Worm (Caenorhabditis elegans) whole organism, L3 larva: ENCODE data around the gene F34H10.1.
"Not testable (repeated sequence)": the region's sequence is repeated elsewhere in the genome, so short reads cannot be mapped to it uniquely, and the experiment has no call there.

Source experiments
- R02D3.7 ChIP-seq: fragments of 150-350 bp; optimal IDR thresholded peaks from 2 replicates; lab custom pipeline; 2014; ENCODE audit warnings: missing biosample characterization, missing genetic modification characterization
- aly-2 ChIP-seq: fragments of 150-350 bp; optimal IDR thresholded peaks from 2 replicates; lab custom pipeline; 2014; ENCODE audit warnings: missing biosample characterization, missing genetic modification characterization
- ama-1 ChIP-seq: fragments of 150-350 bp; optimal IDR thresholded peaks from 2 replicates; lab custom pipeline; 2018
- ceh-16 ChIP-seq: sonication (generic microtip); optimal IDR thresholded peaks from 2 replicates; lab custom pipeline; 2017; ENCODE audit warnings: missing biosample characterization, missing genetic modification characterization
- ceh-28 ChIP-seq: fragments of 150-350 bp; optimal IDR thresholded peaks from 2 replicates; lab custom pipeline; 2014; ENCODE audit warnings: missing biosample characterization, missing genetic modification reagents, missing genetic modification characterization
- ceh-82 ChIP-seq: fragments of 150-350 bp; optimal IDR thresholded peaks from 2 replicates; lab custom pipeline; 2014; ENCODE audit warnings: missing biosample characterization, missing genetic modification characterization
- ceh-9 ChIP-seq: sonication (generic microtip); optimal IDR thresholded peaks from 2 replicates; lab custom pipeline; 2018; ENCODE audit warnings: missing biosample characterization, missing genetic modification characterization
- egl-27 ChIP-seq: sonication (generic microtip); optimal IDR thresholded peaks from 4 replicates; lab custom pipeline; 2017; ENCODE audit warnings: missing biosample characterization, missing genetic modification reagents, missing genetic modification characterization
- egl-5 ChIP-seq: fragments of 150-350 bp; optimal IDR thresholded peaks from 2 replicates; lab custom pipeline; 2017; ENCODE audit warnings: missing biosample characterization, missing genetic modification reagents, missing genetic modification characterization, inconsistent platforms
- elt-1 ChIP-seq: fragments of 150-350 bp; optimal IDR thresholded peaks from 2 replicates; lab custom pipeline; 2014; ENCODE audit warnings: missing biosample characterization, missing genetic modification characterization
- fkh-10 ChIP-seq: sonication (generic microtip); optimal IDR thresholded peaks from 2 replicates; lab custom pipeline; 2017; ENCODE audit warnings: missing biosample characterization, missing genetic modification reagents, missing genetic modification characterization
- jun-1 ChIP-seq: fragments of 150-350 bp; optimal IDR thresholded peaks from 2 replicates; lab custom pipeline; 2014; ENCODE audit warnings: missing biosample characterization, missing genetic modification reagents, missing genetic modification characterization
- lsy-12 ChIP-seq: sonication (generic microtip); optimal IDR thresholded peaks from 2 replicates; lab custom pipeline; 2016; ENCODE audit warnings: mild to moderate bottlenecking, missing genetic modification characterization, missing compliant biosample characterization
- mdl-1 ChIP-seq: fragments of 150-350 bp; optimal IDR thresholded peaks from 2 replicates; lab custom pipeline; 2014; ENCODE audit warnings: missing biosample characterization, missing genetic modification characterization
- mml-1 ChIP-seq: fragments of 150-350 bp; sonication (generic microtip); optimal IDR thresholded peaks from 3 replicates; lab custom pipeline; 2014; ENCODE audit warnings: missing biosample characterization, missing genetic modification characterization
- nfya-1 ChIP-seq: sonication (generic microtip); optimal IDR thresholded peaks from 2 replicates; lab custom pipeline; 2017; ENCODE audit warnings: missing genetic modification characterization, mild to moderate bottlenecking, missing compliant biosample characterization, antibody characterized with exemption, moderate library complexity; ENCODE audit not compliant: insufficient read depth
- nhr-11 ChIP-seq: fragments of 150-350 bp; optimal IDR thresholded peaks from 2 replicates; lab custom pipeline; 2014; ENCODE audit warnings: missing biosample characterization, missing genetic modification characterization
- nhr-12 ChIP-seq: fragments of 150-350 bp; optimal IDR thresholded peaks from 2 replicates; lab custom pipeline; 2014; ENCODE audit warnings: missing biosample characterization, missing genetic modification characterization
- nhr-23 ChIP-seq: fragments of 150-350 bp; optimal IDR thresholded peaks from 2 replicates; lab custom pipeline; 2014; ENCODE audit warnings: missing biosample characterization, missing genetic modification reagents, missing genetic modification characterization
- nhr-25 ChIP-seq: sonication (generic microtip); optimal IDR thresholded peaks from 2 replicates; lab custom pipeline; 2017; ENCODE audit warnings: missing biosample characterization, missing genetic modification characterization
- nhr-28 ChIP-seq: fragments of 150-350 bp; optimal IDR thresholded peaks from 2 replicates; lab custom pipeline; 2014; ENCODE audit warnings: missing biosample characterization, missing genetic modification characterization
- nhr-43 ChIP-seq: sonication (generic microtip); optimal IDR thresholded peaks from 2 replicates; lab custom pipeline; 2016; ENCODE audit warnings: mild to moderate bottlenecking, missing genetic modification characterization, missing compliant biosample characterization; ENCODE audit not compliant: poor library complexity, severe bottlenecking
- nhr-67 ChIP-seq: fragments of 150-350 bp; optimal IDR thresholded peaks from 2 replicates; lab custom pipeline; 2014; ENCODE audit warnings: missing biosample characterization, missing genetic modification characterization
- pha-4 ChIP-seq: fragments of 150-350 bp; optimal IDR thresholded peaks from 2 replicates; lab custom pipeline; 2014; ENCODE audit warnings: missing biosample characterization, missing genetic modification reagents, missing genetic modification characterization
- pqm-1 ChIP-seq: fragments of 150-350 bp; optimal IDR thresholded peaks from 2 replicates; lab custom pipeline; 2017; ENCODE audit warnings: missing biosample characterization, missing genetic modification characterization, inconsistent platforms
- sea-2 ChIP-seq: fragments of 150-350 bp; sonication (generic microtip); optimal IDR thresholded peaks from 4 replicates; lab custom pipeline; 2014; ENCODE audit warnings: missing biosample characterization, missing genetic modification reagents, missing genetic modification characterization
- skn-1 ChIP-seq: fragments of 150-350 bp; optimal IDR thresholded peaks from 2 replicates; lab custom pipeline; 2014; ENCODE audit warnings: missing biosample characterization, missing genetic modification characterization
- unc-39 ChIP-seq: sonication (generic microtip); optimal IDR thresholded peaks from 4 replicates; lab custom pipeline; 2017; ENCODE audit warnings: missing biosample characterization, missing genetic modification characterization
- unc-62 ChIP-seq: fragments of 150-350 bp; sonication (generic microtip); optimal IDR thresholded peaks from 4 replicates; lab custom pipeline; 2014; ENCODE audit warnings: missing biosample characterization, missing genetic modification reagents, missing genetic modification characterization
- ztf-11 ChIP-seq: fragments of 150-350 bp; optimal IDR thresholded peaks from 2 replicates; lab custom pipeline; 2014; ENCODE audit warnings: missing biosample characterization, missing genetic modification characterization
- ztf-4 ChIP-seq: fragments of 150-350 bp; optimal IDR thresholded peaks from 2 replicates; lab custom pipeline; 2014; ENCODE audit warnings: missing biosample characterization, missing genetic modification characterization

Gene F34H10.1

ce11 chrX:9625824-9626223, at the start of gene F34H10.1:
F34H10.1 (plus strand) TSS chrX:9626124.
- not testable (repeated sequence) for TF ChIP-seq mml-1 (tag; lab: Kevin White, UChicago); sea-2 (GFP tag; lab: Kevin White, UChicago); ceh-82
- TF ChIP-seq, all 47 proteins: peak for 0; not testable (repeated sequence) for 47

DNA sequence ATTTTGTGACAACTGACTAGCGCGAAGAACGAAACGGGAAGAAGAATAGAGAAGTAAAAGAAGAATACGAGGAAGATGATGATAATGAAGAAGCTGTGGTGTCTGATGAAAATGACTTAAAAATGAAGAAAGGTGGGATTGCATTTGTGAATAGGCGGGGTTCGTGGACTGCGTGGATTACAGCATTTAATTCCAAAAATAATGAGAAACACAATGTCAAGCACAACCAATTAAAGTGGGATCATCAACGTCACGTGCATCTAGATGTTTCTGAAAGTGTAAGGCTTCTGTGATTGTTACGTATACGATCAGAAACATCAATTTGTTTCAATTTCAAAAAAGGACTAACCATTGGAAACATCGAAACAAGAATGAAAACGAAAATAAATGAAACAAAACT, 49.0 kb upstream of the F34H10.1 start, which contains the start of gene glb-17:
TSS of gene glb-17 (minus strand) at position 101 of the 400 bp plus-strand sequence.
- TF ChIP-seq unc-62 (GFP tag; lab: Kevin White, UChicago), result no peak
- no peak for TF ChIP-seq lsy-12 (tag; lab: Kevin White, UChicago)
- no peak for TF ChIP-seq ceh-9 (tag; lab: Kevin White, UChicago)
- no peak for TF ChIP-seq ceh-16
- TF ChIP-seq egl-27 (tag; lab: Kevin White, UChicago), result no peak
- no peak for TF ChIP-seq nhr-12 (tag; lab: Kevin White, UChicago)
- TF ChIP-seq elt-1 (tag; lab: Kevin White, UChicago), result no peak
- no peak for TF ChIP-seq nfya-1
- TF ChIP-seq nhr-43 (tag; lab: Kevin White, UChicago), result no peak
- no peak for TF ChIP-seq mml-1 (tag; lab: Kevin White, UChicago)
- TF ChIP-seq ceh-28 (tag; lab: Kevin White, UChicago), result no peak
- no peak for TF ChIP-seq ztf-4
- no peak for TF ChIP-seq nhr-11 (tag; lab: Kevin White, UChicago)
- no peak for TF ChIP-seq aly-2
- no peak for TF ChIP-seq ztf-11 (tag; lab: Kevin White, UChicago)
- no peak for TF ChIP-seq nhr-67

- peak; percentile 59 for TF ChIP-seq nhr-25 (tag; lab: Kevin White, UChicago)
- peak; percentile 17 for TF ChIP-seq nfya-1
- TF ChIP-seq ceh-9 (tag; lab: Kevin White, UChicago), result no peak
- peak; percentile 60 for TF ChIP-seq pha-4 (tag; lab: Kevin White, UChicago)
- TF ChIP-seq egl-5 (tag; lab: Kevin White, UChicago), result peak; percentile 5
- peak; percentile 47 for TF ChIP-seq nhr-23 (tag; lab: Kevin White, UChicago)
These were observed 41.6 kb upstream of the F34H10.1 start, which contains the start of gene gpx-5 for ce11 chrX:9584333-9584732. gpx-5 (plus strand) TSS chrX:9584668.

DNA sequence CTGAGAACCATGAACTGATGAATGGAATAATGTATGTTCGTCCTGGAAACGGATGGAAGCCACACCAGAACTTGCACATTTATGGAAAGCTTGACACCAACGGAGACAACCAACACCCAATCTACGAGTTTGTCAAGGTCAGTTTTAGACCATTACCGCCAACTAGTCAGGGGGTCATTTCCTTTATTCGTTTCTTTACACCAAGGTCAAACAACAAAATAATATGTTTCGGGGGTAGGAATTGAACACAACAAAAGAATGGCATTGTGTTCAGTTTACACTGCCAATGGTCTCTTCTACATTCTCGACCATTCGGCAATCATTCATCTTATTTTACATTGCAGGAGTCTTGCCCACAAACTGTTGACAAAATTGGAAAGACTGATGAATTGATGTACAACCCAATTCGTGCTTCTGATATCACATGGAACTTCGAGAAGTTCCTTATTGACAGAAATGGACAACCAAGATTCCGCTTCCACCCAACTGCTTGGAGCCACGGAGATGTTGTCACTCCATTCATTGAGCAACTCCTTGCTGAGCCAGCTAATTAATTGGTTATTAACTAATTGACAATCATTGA, 40.2 kb upstream of the F34H10.1 start:
- no peak for TF ChIP-seq jun-1 (tag; lab: Kevin White, UChicago)
- peak; percentile 3 for TF ChIP-seq nhr-43 (tag; lab: Kevin White, UChicago)
- no peak for TF ChIP-seq pqm-1 (tag; lab: Kevin White, UChicago)
- no peak for TF ChIP-seq ztf-4
- TF ChIP-seq mdl-1 (tag; lab: Kevin White, UChicago), result no peak
- TF ChIP-seq nhr-25 (tag; lab: Kevin White, UChicago), result peak; percentile 70
- no peak for TF ChIP-seq skn-1
- TF ChIP-seq nhr-67, result no peak
- TF ChIP-seq R02D3.7, result no peak
- TF ChIP-seq aly-2, result no peak
- no peak for TF ChIP-seq nhr-28
- no peak for TF ChIP-seq nhr-11 (tag; lab: Kevin White, UChicago)
- no peak for TF ChIP-seq mml-1 (tag; lab: Kevin White, UChicago)

ce11 chrX:9587642-9588041, 38.3 kb upstream of the F34H10.1 start, which contains the start of gene gpx-3:
gpx-3 (plus strand) TSS chrX:9587942.
- TF ChIP-seq unc-39 (tag; lab: Kevin White, UChicago), result no peak
- TF ChIP-seq pha-4 (tag; lab: Kevin White, UChicago), result peak; percentile 2

ce11 chrX:9589123-9589522, 36.8 kb upstream of the F34H10.1 start, which contains the start of gene del-8:
del-8 (plus strand) TSS chrX:9589423.
- TF ChIP-seq sea-2 (GFP tag; lab: Kevin White, UChicago), result no peak
- no peak for TF ChIP-seq ama-1 (lab: Kevin White, UChicago)
- no peak for TF ChIP-seq unc-62 (GFP tag; lab: Kevin White, UChicago)
- no peak for TF ChIP-seq ceh-16
- no peak for TF ChIP-seq aly-2
- no peak for TF ChIP-seq lsy-12 (tag; lab: Kevin White, UChicago)
- no peak for TF ChIP-seq fkh-10 (GFP tag; lab: Kevin White, UChicago)
- no peak for TF ChIP-seq ztf-11 (tag; lab: Kevin White, UChicago)
- TF ChIP-seq ceh-82, result no peak
- TF ChIP-seq nhr-25 (tag; lab: Kevin White, UChicago), result no peak
- TF ChIP-seq nhr-28, result no peak
- no peak for TF ChIP-seq elt-1 (tag; lab: Kevin White, UChicago)
- no peak for TF ChIP-seq nhr-23 (tag; lab: Kevin White, UChicago)
- TF ChIP-seq nhr-43 (tag; lab: Kevin White, UChicago), result no peak
- no peak for TF ChIP-seq nhr-67
